Fruit fly (Drosophila melanogaster) whole organism, embryonic: ENCODE results near the gene CG34251.

ENCODE experiments used
- Awh ChIP-seq: fragments of 200-800 bp; sonication (Bioruptor generic); IDR thresholded peaks from 2 replicates; pipeline ENCODE4, ENCODE4 v1.3.6; 2022; ENCODE audit warnings: missing biosample characterization, missing genetic modification characterization
- C15 ChIP-seq: fragments of 200-800 bp; sonication (Bioruptor generic); IDR thresholded peaks from 3 replicates; pipeline ENCODE4 v1.3.6; 2022; ENCODE audit warnings: missing biosample characterization, missing genetic modification characterization
- CG10267 ChIP-seq: fragments of 200-800 bp; sonication (Bioruptor generic); optimal IDR thresholded peaks from 2 replicates; lab custom pipeline; 2018; ENCODE audit warnings: missing biosample characterization, mild to moderate bottlenecking, missing genetic modification characterization, moderate library complexity
- CG10462 ChIP-seq: fragments of 200-800 bp; sonication (Bioruptor generic); optimal IDR thresholded peaks from 2 replicates; lab custom pipeline; 2016; ENCODE audit warnings: missing biosample characterization, missing genetic modification characterization
- CG10565 ChIP-seq: fragments of 200-800 bp; sonication (Bioruptor generic); optimal IDR thresholded peaks from 3 replicates; lab custom pipeline; 2016; ENCODE audit warnings: missing biosample characterization, mild to moderate bottlenecking, missing genetic modification characterization
- CG12659 ChIP-seq: fragments of 200-800 bp; sonication (Bioruptor generic); optimal IDR thresholded peaks from 3 replicates; lab custom pipeline; 2017; ENCODE audit warnings: mild to moderate bottlenecking, missing biosample characterization, missing genetic modification reagents, missing genetic modification characterization
- CG1602 ChIP-seq: fragments of 200-800 bp; sonication (Bioruptor generic); optimal IDR thresholded peaks from 3 replicates; lab custom pipeline; 2016; ENCODE audit warnings: missing biosample characterization, missing genetic modification characterization
- CG17829 ChIP-seq: fragments of 200-800 bp; optimal IDR thresholded peaks from 2 replicates; lab custom pipeline; 2019; ENCODE audit warnings: missing biosample characterization, mild to moderate bottlenecking, missing genetic modification characterization, moderate library complexity
- CG18599 ChIP-seq: fragments of 200-800 bp; sonication (Bioruptor generic); optimal IDR thresholded peaks from 3 replicates; lab custom pipeline; 2017; ENCODE audit warnings: missing biosample characterization, missing genetic modification characterization, mild to moderate bottlenecking, moderate library complexity, missing genetic modification reagents
- CG30020 ChIP-seq: fragments of 200-800 bp; optimal IDR thresholded peaks from 2 replicates; lab custom pipeline; 2019; ENCODE audit warnings: missing biosample characterization, mild to moderate bottlenecking, missing genetic modification characterization, moderate library complexity
- CG31441 ChIP-seq: fragments of 200-800 bp; sonication (Bioruptor generic); IDR thresholded peaks from 2 replicates; pipeline ENCODE4 v1.3.6; 2022; ENCODE audit warnings: missing biosample characterization, missing genetic modification characterization
- CG3281 ChIP-seq: fragments of 200-800 bp; sonication (Bioruptor generic); optimal IDR thresholded peaks from 3 replicates; lab custom pipeline; 2017; ENCODE audit warnings: missing biosample characterization, mild to moderate bottlenecking, missing genetic modification characterization
- CG33557 ChIP-seq: fragments of 200-800 bp; sonication (Bioruptor generic); optimal IDR thresholded peaks from 2 replicates; lab custom pipeline; 2019; ENCODE audit warnings: missing biosample characterization, mild to moderate bottlenecking, missing genetic modification characterization, moderate library complexity
- CG6272 ChIP-seq: fragments of 200-800 bp; sonication (Bioruptor generic); IDR thresholded peaks from 2 replicates; pipeline ENCODE4 v1.3.6; 2022; ENCODE audit warnings: missing biosample characterization, missing genetic modification characterization
- CG6689 ChIP-seq: fragments of 200-800 bp; sonication (Bioruptor generic); IDR thresholded peaks from 2 replicates; pipeline ENCODE4 v1.3.6; 2022; ENCODE audit warnings: missing biosample characterization, missing genetic modification characterization
- CG7556 ChIP-seq: fragments of 200-800 bp; sonication (Bioruptor generic); optimal IDR thresholded peaks from 2 replicates; lab custom pipeline; 2017; ENCODE audit warnings: missing biosample characterization, mild to moderate bottlenecking, missing genetic modification characterization
- CG8924 ChIP-seq: fragments of 200-800 bp; optimal IDR thresholded peaks from 3 replicates; lab custom pipeline; 2019; ENCODE audit warnings: missing biosample characterization, mild to moderate bottlenecking, missing genetic modification characterization, moderate library complexity
- CG9437 ChIP-seq: fragments of 200-800 bp; sonication (Bioruptor generic); optimal IDR thresholded peaks from 2 replicates; lab custom pipeline; 2018; ENCODE audit warnings: missing biosample characterization, mild to moderate bottlenecking, missing genetic modification characterization
- Camta ChIP-seq: fragments of 200-800 bp; sonication (Bioruptor generic); optimal IDR thresholded peaks from 2 replicates; lab custom pipeline; 2016; ENCODE audit warnings: missing biosample characterization, missing genetic modification characterization
- Ets65A ChIP-seq: fragments of 200-800 bp; sonication (Bioruptor generic); peaks from one replicate; lab custom pipeline; 2016; ENCODE audit warnings: missing biosample characterization, missing genetic modification characterization
- HLH54F ChIP-seq: fragments of 200-800 bp; sonication (Bioruptor generic); optimal IDR thresholded peaks from 3 replicates; lab custom pipeline; 2016; ENCODE audit warnings: missing biosample characterization, missing genetic modification characterization
- HmgD ChIP-seq: fragments of 200-800 bp; sonication (Bioruptor generic); optimal IDR thresholded peaks from 3 replicates; lab custom pipeline; 2016; ENCODE audit warnings: missing biosample characterization, missing genetic modification characterization
- Hmx ChIP-seq: fragments of 200-800 bp; sonication (Bioruptor generic); optimal IDR thresholded peaks from 2 replicates; lab custom pipeline; 2016; ENCODE audit warnings: missing biosample characterization, missing genetic modification characterization
- Hr51 ChIP-seq, 2 experiments: fragments of 200-800 bp; sonication (Bioruptor generic); optimal IDR thresholded peaks; 2 replicates in 1 of 2; 3 replicates in 1 of 2; lab custom pipeline; 2016 to 2018; ENCODE audit warnings: missing biosample characterization in 2 of 2, missing genetic modification characterization in 2 of 2, mild to moderate bottlenecking in 1 of 2, moderate library complexity in 1 of 2
- Kr ChIP-seq: fragments of 200-800 bp; sonication (Bioruptor generic); optimal IDR thresholded peaks from 2 replicates; lab custom pipeline; 2017; ENCODE audit warnings: missing biosample characterization, mild to moderate bottlenecking, missing genetic modification characterization
- MESR4 ChIP-seq: fragments of 200-800 bp; sonication (Bioruptor generic); optimal IDR thresholded peaks from 2 replicates; lab custom pipeline; 2018; ENCODE audit warnings: missing biosample characterization, mild to moderate bottlenecking, missing genetic modification characterization, moderate library complexity
- NK7.1 ChIP-seq: fragments of 200-800 bp; sonication (Bioruptor generic); optimal IDR thresholded peaks from 3 replicates; lab custom pipeline; 2016; ENCODE audit warnings: missing biosample characterization, missing genetic modification characterization
- Ravus ChIP-seq: fragments of 200-800 bp; sonication (Bioruptor generic); IDR thresholded peaks from 2 replicates; pipeline ENCODE4 v1.3.6; 2022; ENCODE audit warnings: missing biosample characterization, missing genetic modification characterization
- Side ChIP-seq: fragments of 200-800 bp; sonication (Bioruptor generic); optimal IDR thresholded peaks from 2 replicates; lab custom pipeline; 2016; ENCODE audit warnings: missing biosample characterization, missing genetic modification characterization
- Sox102F ChIP-seq: fragments of 200-800 bp; sonication (Bioruptor generic); optimal IDR thresholded peaks from 2 replicates; lab custom pipeline; 2018; ENCODE audit warnings: missing biosample characterization, mild to moderate bottlenecking, missing genetic modification characterization, moderate library complexity
- Sry-β ChIP-seq: fragments of 200-800 bp; sonication (Bioruptor generic); optimal IDR thresholded peaks from 2 replicates; lab custom pipeline; 2018; ENCODE audit warnings: missing biosample characterization, mild to moderate bottlenecking, missing genetic modification characterization, moderate library complexity
- Xbp1 ChIP-seq: fragments of 200-800 bp; sonication (Bioruptor generic); optimal IDR thresholded peaks from 3 replicates; lab custom pipeline; 2016; ENCODE audit warnings: missing biosample characterization, mild to moderate bottlenecking, missing genetic modification characterization
- abd-A ChIP-seq: fragments of 200-800 bp; sonication (Bioruptor generic); optimal IDR thresholded peaks from 3 replicates; lab custom pipeline; 2019; ENCODE audit warnings: missing biosample characterization, mild to moderate bottlenecking, missing genetic modification characterization, moderate library complexity
- ash1 ChIP-seq: fragments of 200-800 bp; sonication (Bioruptor generic); optimal IDR thresholded peaks from 2 replicates; lab custom pipeline; 2018; ENCODE audit warnings: missing biosample characterization, mild to moderate bottlenecking, missing genetic modification characterization
- chinmo ChIP-seq: fragments of 200-800 bp; sonication (Bioruptor generic); IDR thresholded peaks from 4 replicates; pipeline ENCODE4 v1.3.6; 2022; ENCODE audit warnings: missing biosample characterization, missing genetic modification characterization; ENCODE audit not compliant: partially characterized antibody
- dimm ChIP-seq: fragments of 200-800 bp; sonication (Bioruptor generic); IDR thresholded peaks from 2 replicates; pipeline ENCODE4 v1.3.6; 2022; ENCODE audit warnings: missing biosample characterization, missing genetic modification characterization
- her ChIP-seq: fragments of 200-800 bp; sonication (Bioruptor generic); optimal IDR thresholded peaks from 2 replicates; lab custom pipeline; 2016; ENCODE audit warnings: missing biosample characterization, missing genetic modification characterization
- nau ChIP-seq: fragments of 200-800 bp; sonication (Bioruptor generic); optimal IDR thresholded peaks from 3 replicates; lab custom pipeline; 2017; ENCODE audit warnings: missing biosample characterization, mild to moderate bottlenecking, missing genetic modification characterization, missing genetic modification reagents
- pan ChIP-seq, 4 experiments: fragments of >200 bp in 3 of 4; fragments of 200-800 bp in 1 of 4; sonication (Bioruptor generic) in 1 of 4; optimal IDR thresholded peaks in 3 of 4; IDR thresholded peaks in 1 of 4; 2 replicates each; pipeline versions ENCODE4 v1.3.6 to Lab custom; 2017 to 2022; ENCODE audit warnings: missing biosample characterization in 2 of 4, missing genetic modification characterization in 2 of 4, mixed read lengths in 1 of 4
- phol ChIP-seq: fragments of 200-800 bp; sonication (Bioruptor generic); optimal IDR thresholded peaks from 3 replicates; lab custom pipeline; 2018; ENCODE audit warnings: missing biosample characterization, mild to moderate bottlenecking, missing genetic modification characterization, moderate library complexity
- repo ChIP-seq: fragments of 200-800 bp; sonication (Bioruptor generic); optimal IDR thresholded peaks from 2 replicates; lab custom pipeline; 2016; ENCODE audit warnings: missing biosample characterization, missing genetic modification characterization
- run ChIP-seq: fragments of 200-800 bp; sonication (Bioruptor generic); optimal IDR thresholded peaks from 3 replicates; lab custom pipeline; 2018; ENCODE audit warnings: missing biosample characterization, mild to moderate bottlenecking, missing genetic modification characterization
- ssp ChIP-seq: fragments of 200-800 bp; sonication (Bioruptor generic); IDR thresholded peaks from 2 replicates; pipeline ENCODE4 v1.3.6; 2022; ENCODE audit warnings: missing biosample characterization, missing genetic modification characterization
- stc ChIP-seq: fragments of 200-800 bp; sonication (Bioruptor generic); IDR thresholded peaks from 2 replicates; pipeline ENCODE4 v1.3.6; 2022; ENCODE audit warnings: missing biosample characterization, missing genetic modification characterization
- wdn ChIP-seq: fragments of 200-800 bp; sonication (Bioruptor generic); IDR thresholded peaks from 2 replicates; pipeline ENCODE4 v1.3.6; 2022; ENCODE audit warnings: missing biosample characterization, missing genetic modification characterization

CG34251 gene

dm6 chr3L:17646637-17647036 lies 24.8 kb upstream of the CG34251 start, which contains the start of gene CG43085:
Gene CG43085, minus strand, starts transcription at chr3L:17646737.
- TF ChIP-seq abd-A (tag; lab: Kevin White, UChicago): no peak
- TF ChIP-seq C15 (GFP tag; lab: Robert Waterston, UW): no peak
- TF ChIP-seq MESR4 (GFP tag; lab: Kevin White, UChicago): no peak
- TF ChIP-seq CG6272 (GFP tag; lab: Robert Waterston, UW): no peak
- TF ChIP-seq CG17829 (tag; lab: Kevin White, UChicago): no peak
- TF ChIP-seq NK7.1: no peak
- TF ChIP-seq CG12659 (GFP tag; lab: Kevin White, UChicago): no peak
- no peak for TF ChIP-seq CG8924 (tag; lab: Kevin White, UChicago)
- no peak for TF ChIP-seq CG1602
- no peak for TF ChIP-seq pan (optimal IDR thresholded peaks at IDR 0.05; lab: Kevin White, UChicago)
- TF ChIP-seq pan (GFP tag; optimal IDR thresholded peaks at IDR 0.05 in 1 of 2, IDR thresholded peaks at IDR 0.05 in 1 of 2): no peak
- TF ChIP-seq CG31441 (GFP tag; lab: Robert Waterston, UW): no peak
- no peak for TF ChIP-seq CG30020
- TF ChIP-seq CG33557 (GFP tag; lab: Kevin White, UChicago): no peak
- TF ChIP-seq HmgD (GFP tag; lab: Kevin White, UChicago): no peak
- no peak for TF ChIP-seq HLH54F (GFP tag; lab: Kevin White, UChicago)
- no peak for TF ChIP-seq repo (GFP tag; lab: Kevin White, UChicago)
- no peak for TF ChIP-seq ash1 (GFP tag; lab: Kevin White, UChicago)

- TF ChIP-seq Ets65A (GFP tag; lab: Kevin White, UChicago) (peak; percentile 80), ash1 (GFP tag; lab: Kevin White, UChicago) (no peak)
Observed at dm6 chr3L:17647543-17647942, 23.9 kb upstream of the CG34251 start.

- TF ChIP-seq abd-A (tag; lab: Kevin White, UChicago): peak; percentile 56
- TF ChIP-seq CG3281 (GFP tag; lab: Kevin White, UChicago): peak; percentile 22
- TF ChIP-seq nau (GFP tag; lab: Kevin White, UChicago): peak; percentile 6
- TF ChIP-seq Awh: peak; percentile 44; the same call in 1 of the 2 replicates
- TF ChIP-seq Ravus (GFP tag; lab: Robert Waterston, UW): no peak
- TF ChIP-seq CG10565: no peak
- no peak for TF ChIP-seq ssp (GFP tag; lab: Robert Waterston, UW)
- TF ChIP-seq CG7556: peak; percentile 11
- no peak for TF ChIP-seq Side (GFP tag; lab: Kevin White, UChicago)
- no peak for TF ChIP-seq Hmx (GFP tag; lab: Kevin White, UChicago)
- no peak for TF ChIP-seq her (GFP tag; lab: Kevin White, UChicago)
- TF ChIP-seq phol (tag; lab: Kevin White, UChicago): peak; percentile 27
- TF ChIP-seq CG10267 (tag; lab: Kevin White, UChicago): peak; percentile 3
- TF ChIP-seq Hr51 (GFP tag; optimal IDR thresholded peaks at IDR 0.05; lab: Kevin White, UChicago): peak in 1 of 2 experiments; percentile 52
- TF ChIP-seq CG18599 (GFP tag; lab: Kevin White, UChicago): peak; percentile 6
- TF ChIP-seq dimm (GFP tag; lab: Robert Waterston, UW): no peak
- TF ChIP-seq Sox102F (GFP tag; lab: Kevin White, UChicago): peak; percentile 34
- TF ChIP-seq Camta (GFP tag; lab: Kevin White, UChicago): peak; percentile 8
- no peak for TF ChIP-seq Kr
- no peak for TF ChIP-seq wdn
- TF ChIP-seq Xbp1 (GFP tag; lab: Kevin White, UChicago): peak; percentile 16
- TF ChIP-seq stc (GFP tag; lab: Robert Waterston, UW): peak; percentile 35; the same call in 1 of the 2 replicates
- TF ChIP-seq Sry-β: no peak
- TF ChIP-seq CG9437 (GFP tag; lab: Kevin White, UChicago): peak; percentile 26
- no peak for TF ChIP-seq CG10462 (GFP tag; lab: Kevin White, UChicago)
- no peak for TF ChIP-seq run (tag; lab: Kevin White, UChicago)
- TF ChIP-seq CG6689 (GFP tag; lab: Robert Waterston, UW): no peak
- TF ChIP-seq chinmo (GFP tag; lab: Robert Waterston, UW): no peak
Observed at dm6 chr3L:17651717-17652651, 19.4 kb upstream of the CG34251 start.
